Fruit fly (Drosophila melanogaster) S2 (cell line): ENCODE measurements around the gene Gclc.

ENCODE experiments used
- CG8478 ChIP-seq: fragments of >200 bp; optimal IDR thresholded peaks from 2 replicates; lab custom pipeline; 2018
- CTCF ChIP-seq, 2 experiments: fragments of >200 bp; optimal IDR thresholded peaks; 2 replicates each; lab custom pipeline; 2018

DNA sequence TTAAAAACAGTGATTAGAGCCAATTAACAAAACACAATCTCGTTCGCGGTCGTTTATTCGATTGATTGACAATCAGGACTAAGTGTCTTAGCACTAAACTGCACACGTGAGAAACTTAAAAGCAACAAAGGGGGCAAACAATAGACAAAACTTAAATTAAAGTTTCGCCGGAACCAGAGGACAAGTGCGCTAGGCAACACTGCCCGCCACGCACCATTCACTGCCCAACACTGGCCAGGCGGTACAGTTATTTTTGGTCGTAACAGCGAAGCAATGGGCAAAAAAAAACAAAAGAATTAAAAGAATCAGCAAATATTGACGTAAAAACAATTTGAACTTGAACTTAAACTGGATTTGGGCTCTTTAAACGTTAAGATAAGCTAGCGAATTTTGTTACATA lies 21.3 kb upstream of the Gclc start:
- no peak for TF ChIP-seq CG8478 (lab: Kevin White, UChicago)
- TF ChIP-seq CTCF (optimal IDR thresholded peaks at IDR 0.05; lab: Kevin White, UChicago) = no peak
